Worm (Caenorhabditis elegans) whole organism, L4 larva: ENCODE measurements around the gene nhr-155.
A peak's percentile ranks its signal among the peaks of the same experiment; 100 is the strongest.

Experiments
- F10B5.3 ChIP-seq: sonication (generic microtip); optimal IDR thresholded peaks from 2 replicates; lab custom pipeline; 2016; ENCODE audit warnings: mild to moderate bottlenecking, missing genetic modification characterization, missing compliant biosample characterization
- F37D6.2 ChIP-seq: sonication (generic microtip); optimal IDR thresholded peaks from 2 replicates; lab custom pipeline; 2016; ENCODE audit warnings: mild to moderate bottlenecking, missing genetic modification characterization, missing compliant biosample characterization
- R02D3.7 ChIP-seq: fragments of 150-350 bp; sonication (generic microtip); optimal IDR thresholded peaks from 3 replicates; lab custom pipeline; 2014; ENCODE audit warnings: missing biosample characterization, missing genetic modification characterization
- Y105C5A.15 ChIP-seq: fragments of 200-800 bp; sonication (Bioruptor generic); IDR thresholded peaks from 2 replicates; pipeline ENCODE4 v1.3.6; 2022; ENCODE audit warnings: missing genetic modification characterization, missing compliant biosample characterization
- Y48G9A.11 ChIP-seq: fragments of 200-800 bp; sonication (Bioruptor generic); IDR thresholded peaks from 2 replicates; pipeline ENCODE4 v1.3.6; 2022; ENCODE audit warnings: missing genetic modification reagents, missing genetic modification characterization, missing compliant biosample characterization
- Y5F2A.4 ChIP-seq: fragments of 200-800 bp; sonication (Bioruptor generic); optimal IDR thresholded peaks from 2 replicates; lab custom pipeline; 2018; ENCODE audit warnings: mild to moderate bottlenecking, missing genetic modification characterization, missing compliant biosample characterization
- ZK337.2 ChIP-seq: fragments of 200-800 bp; sonication (Bioruptor generic); IDR thresholded peaks from 2 replicates; pipeline ENCODE4 v1.3.6; 2022; ENCODE audit warnings: missing genetic modification reagents, missing genetic modification characterization, missing compliant biosample characterization
- ZK546.5 ChIP-seq, 2 experiments: sonication (generic microtip); optimal IDR thresholded peaks; 2 replicates each; lab custom pipeline; 2017; ENCODE audit warnings: missing biosample characterization in 2 of 2, missing genetic modification characterization in 2 of 2
- aly-2 ChIP-seq: sonication (generic microtip); optimal IDR thresholded peaks from 2 replicates; lab custom pipeline; 2018; ENCODE audit warnings: missing biosample characterization, missing genetic modification characterization
- ceh-28 ChIP-seq: fragments of 150-350 bp; optimal IDR thresholded peaks from 2 replicates; lab custom pipeline; 2014; ENCODE audit warnings: missing biosample characterization, missing genetic modification reagents, missing genetic modification characterization
- ceh-62 ChIP-seq: sonication (generic microtip); optimal IDR thresholded peaks from 2 replicates; lab custom pipeline; 2017; ENCODE audit warnings: missing biosample characterization, missing genetic modification characterization
- ces-1 ChIP-seq: fragments of 150-350 bp; sonication (generic microtip); optimal IDR thresholded peaks from 4 replicates; lab custom pipeline; 2014; ENCODE audit warnings: missing biosample characterization, missing genetic modification reagents, missing genetic modification characterization
- ctbp-1 ChIP-seq: fragments of 200-800 bp; sonication (Bioruptor generic); IDR thresholded peaks from 2 replicates; pipeline ENCODE4 v1.3.6; 2022; ENCODE audit warnings: missing genetic modification reagents, missing genetic modification characterization, missing compliant biosample characterization
- daf-12 ChIP-seq: fragments of 150-350 bp; optimal IDR thresholded peaks from 2 replicates; lab custom pipeline; 2014; ENCODE audit warnings: missing biosample characterization, missing genetic modification reagents, missing genetic modification characterization
- daf-16 ChIP-seq, 3 experiments: sonication (generic microtip); optimal IDR thresholded peaks; 2 replicates each; lab custom pipeline; 2016 to 2017; ENCODE audit warnings: missing genetic modification characterization in 3 of 3, missing genetic modification reagents in 3 of 3, mild to moderate bottlenecking in 2 of 3, missing compliant biosample characterization in 2 of 3, missing biosample characterization in 1 of 3, moderate library complexity in 1 of 3
- daf-19 ChIP-seq: fragments of 200-800 bp; sonication (Bioruptor generic); conservative IDR thresholded peaks from 2 replicates; pipeline ENCODE4 v1.3.6; 2022; ENCODE audit warnings: missing genetic modification characterization, missing compliant biosample characterization
- daf-8 ChIP-seq: fragments of 200-800 bp; sonication (Bioruptor generic); IDR thresholded peaks from 2 replicates; pipeline ENCODE4 v1.3.6; 2022; ENCODE audit warnings: missing genetic modification characterization, missing compliant biosample characterization
- dmd-6 ChIP-seq: fragments of 200-800 bp; sonication (Bioruptor generic); IDR thresholded peaks from 2 replicates; pipeline ENCODE4 v1.3.6; 2022; ENCODE audit warnings: missing genetic modification reagents, missing genetic modification characterization, missing compliant biosample characterization
- dmd-8 ChIP-seq: fragments of 200-800 bp; sonication (Bioruptor generic); IDR thresholded peaks from 2 replicates; pipeline ENCODE4 v1.3.6; 2022; ENCODE audit warnings: missing genetic modification characterization, missing compliant biosample characterization
- dmd-9 ChIP-seq: fragments of 200-800 bp; sonication (Bioruptor generic); IDR thresholded peaks from 2 replicates; pipeline ENCODE4 v1.3.6; 2022; ENCODE audit warnings: missing genetic modification reagents, missing genetic modification characterization, missing compliant biosample characterization
- dpl-1 ChIP-seq: fragments of 150-350 bp; optimal IDR thresholded peaks from 2 replicates; lab custom pipeline; 2014; ENCODE audit warnings: missing biosample characterization, missing genetic modification reagents, missing genetic modification characterization
- dve-1 ChIP-seq: sonication (generic microtip); optimal IDR thresholded peaks from 2 replicates; lab custom pipeline; 2017; ENCODE audit warnings: antibody characterized with exemption, mild to moderate bottlenecking, missing genetic modification characterization, missing compliant biosample characterization; ENCODE audit not compliant: insufficient read depth
- hmg-1.1 ChIP-seq: fragments of 200-800 bp; sonication (Bioruptor generic); IDR thresholded peaks from 2 replicates; pipeline ENCODE4 v1.3.6; 2022; ENCODE audit warnings: missing genetic modification reagents, missing genetic modification characterization, missing compliant biosample characterization
- jun-1 ChIP-seq: fragments of 150-350 bp; optimal IDR thresholded peaks from 2 replicates; lab custom pipeline; 2014; ENCODE audit warnings: missing biosample characterization, missing genetic modification reagents, missing genetic modification characterization
- lim-7 ChIP-seq: fragments of 200-800 bp; sonication (Bioruptor generic); IDR thresholded peaks from 2 replicates; pipeline ENCODE4 v1.3.6; 2022; ENCODE audit warnings: missing genetic modification characterization, missing compliant biosample characterization
- lin-13 ChIP-seq: fragments of 150-350 bp; optimal IDR thresholded peaks from 2 replicates; lab custom pipeline; 2014; ENCODE audit warnings: missing biosample characterization, missing genetic modification reagents, missing genetic modification characterization
- lin-38 ChIP-seq: fragments of 200-800 bp; sonication (Bioruptor generic); IDR thresholded peaks from 2 replicates; pipeline ENCODE4 v1.3.6; 2022; ENCODE audit warnings: missing genetic modification reagents, missing genetic modification characterization, missing compliant biosample characterization
- lsy-2 ChIP-seq, 2 experiments: fragments of 150-350 bp in 1 of 2; sonication (generic microtip) in 1 of 2; optimal IDR thresholded peaks; 2 replicates each; lab custom pipeline; 2014 to 2017; ENCODE audit warnings: missing biosample characterization in 2 of 2, missing genetic modification characterization in 2 of 2
- mdl-1 ChIP-seq, 2 experiments: fragments of 150-350 bp in 1 of 2; sonication (generic microtip) in 1 of 2; optimal IDR thresholded peaks; 2 replicates each; lab custom pipeline; 2014 to 2017; ENCODE audit warnings: missing biosample characterization in 2 of 2, missing genetic modification characterization in 2 of 2
- mdt-29 ChIP-seq: fragments of 200-800 bp; sonication (Bioruptor generic); IDR thresholded peaks from 2 replicates; pipeline ENCODE4 v1.3.6; 2022; ENCODE audit warnings: missing genetic modification reagents, missing genetic modification characterization, missing compliant biosample characterization
- mep-1 ChIP-seq: fragments of 150-350 bp; sonication (generic microtip); optimal IDR thresholded peaks from 3 replicates; lab custom pipeline; 2014; ENCODE audit warnings: missing biosample characterization, missing genetic modification characterization
- mes-2 ChIP-seq: sonication (generic microtip); optimal IDR thresholded peaks from 2 replicates; lab custom pipeline; 2016; ENCODE audit warnings: missing genotype, mild to moderate bottlenecking, missing genetic modification characterization, missing compliant biosample characterization; ENCODE audit not compliant: poor library complexity, severe bottlenecking
- nhr-10 ChIP-seq: fragments of 150-350 bp; optimal IDR thresholded peaks from 2 replicates; lab custom pipeline; 2014; ENCODE audit warnings: missing biosample characterization, missing genetic modification characterization
- nhr-102 ChIP-seq: sonication (generic microtip); optimal IDR thresholded peaks from 2 replicates; lab custom pipeline; 2016; ENCODE audit warnings: mild to moderate bottlenecking, missing genetic modification characterization, moderate library complexity, missing compliant biosample characterization
- nhr-11 ChIP-seq: fragments of 150-350 bp; optimal IDR thresholded peaks from 2 replicates; lab custom pipeline; 2014; ENCODE audit warnings: missing biosample characterization, missing genetic modification characterization
- nhr-237 ChIP-seq: sonication (generic microtip); optimal IDR thresholded peaks from 2 replicates; lab custom pipeline; 2017; ENCODE audit warnings: missing biosample characterization, missing genetic modification characterization
- nhr-28 ChIP-seq: fragments of 150-350 bp; optimal IDR thresholded peaks from 2 replicates; lab custom pipeline; 2014; ENCODE audit warnings: missing biosample characterization, missing genetic modification characterization
- nhr-76 ChIP-seq: fragments of 150-350 bp; optimal IDR thresholded peaks from 2 replicates; lab custom pipeline; 2014; ENCODE audit warnings: missing biosample characterization, missing genetic modification characterization
- php-3 ChIP-seq: fragments of 200-800 bp; sonication (Bioruptor generic); IDR thresholded peaks from 2 replicates; pipeline ENCODE4 v1.3.6; 2022; ENCODE audit warnings: missing genetic modification reagents, missing genetic modification characterization, missing compliant biosample characterization
- sdz-12 ChIP-seq: fragments of 200-800 bp; sonication (Bioruptor generic); optimal IDR thresholded peaks from 2 replicates; lab custom pipeline; 2018; ENCODE audit warnings: mild to moderate bottlenecking, missing genetic modification characterization, missing compliant biosample characterization
- skn-1 ChIP-seq: fragments of 150-350 bp; optimal IDR thresholded peaks from 2 replicates; lab custom pipeline; 2014; ENCODE audit warnings: missing biosample characterization, missing genetic modification characterization
- snpc-4 ChIP-seq: fragments of 150-350 bp; optimal IDR thresholded peaks from 2 replicates; lab custom pipeline; 2014; ENCODE audit warnings: missing biosample characterization, missing genetic modification characterization
- spr-1 ChIP-seq: sonication (generic microtip); optimal IDR thresholded peaks from 2 replicates; lab custom pipeline; 2016; ENCODE audit warnings: mild to moderate bottlenecking, missing genetic modification characterization, missing compliant biosample characterization
- spr-3 ChIP-seq: fragments of 200-800 bp; sonication (Bioruptor generic); optimal IDR thresholded peaks from 2 replicates; lab custom pipeline; 2018; ENCODE audit warnings: mild to moderate bottlenecking, missing genetic modification characterization, missing compliant biosample characterization
- tra-1 ChIP-seq: fragments of 200-800 bp; sonication (Bioruptor generic); IDR thresholded peaks from 2 replicates; pipeline ENCODE4 v1.3.6; 2022; ENCODE audit warnings: missing genetic modification reagents, missing genetic modification characterization, missing compliant biosample characterization
- unc-130 ChIP-seq: sonication (generic microtip); optimal IDR thresholded peaks from 2 replicates; lab custom pipeline; 2016; ENCODE audit warnings: missing genetic modification reagents, missing genetic modification characterization, missing compliant biosample characterization
- zip-11 ChIP-seq: fragments of 200-800 bp; sonication (Bioruptor generic); IDR thresholded peaks from 2 replicates; pipeline ENCODE4 v1.3.6; 2022; ENCODE audit warnings: missing genetic modification characterization, missing compliant biosample characterization

The nhr-155 gene

DNA sequence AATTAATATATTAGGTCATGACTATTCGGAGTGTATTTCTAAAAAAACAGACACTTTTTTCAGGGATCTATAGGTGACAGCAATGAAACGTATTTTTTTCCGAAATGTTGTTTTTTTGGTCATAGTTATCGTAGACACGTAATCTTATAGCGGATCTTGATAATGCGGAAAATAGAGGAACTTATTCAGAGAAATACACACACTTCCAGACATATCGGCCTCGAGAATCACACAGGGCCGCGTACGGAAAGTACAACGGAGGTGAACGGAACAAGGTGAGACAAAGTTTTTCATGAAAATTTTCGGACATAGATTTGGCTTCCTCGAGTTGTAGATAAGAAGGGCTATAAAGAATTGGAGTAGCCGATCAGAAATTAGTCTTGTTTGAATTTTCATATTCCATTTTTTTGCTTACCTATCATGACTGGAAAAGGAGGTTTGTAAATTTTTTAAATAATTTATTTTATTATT, at the start of gene nhr-155:
nhr-155 (plus strand) TSS at position 421 of the 471 bp plus-strand sequence.
- TF ChIP-seq R02D3.7 (tag; lab: Kevin White, UChicago) = no peak
- no peak for TF ChIP-seq spr-1 (tag; lab: Kevin White, UChicago)
- TF ChIP-seq skn-1 (tag; lab: Kevin White, UChicago) = no peak
- TF ChIP-seq nhr-237 (tag; lab: Kevin White, UChicago) = no peak
- no peak for TF ChIP-seq daf-8 (GFP tag; lab: Robert Waterston, UW)
- TF ChIP-seq zip-11 (GFP tag; lab: Robert Waterston, UW) = no peak
- no peak for TF ChIP-seq unc-130 (GFP tag; lab: Kevin White, UChicago)
- no peak for TF ChIP-seq mes-2 (tag; lab: Kevin White, UChicago)
- TF ChIP-seq lin-38 (GFP tag; lab: Robert Waterston, UW) = no peak
- no peak for TF ChIP-seq spr-3 (GFP tag; lab: Kevin White, UChicago)
- TF ChIP-seq daf-19 (GFP tag; lab: Robert Waterston, UW) = no peak
- no peak for TF ChIP-seq jun-1 (tag; lab: Kevin White, UChicago)
- no peak for TF ChIP-seq ctbp-1 (GFP tag; lab: Robert Waterston, UW)
- no peak for TF ChIP-seq ceh-62 (tag; lab: Kevin White, UChicago)
- no peak for TF ChIP-seq Y5F2A.4 (GFP tag; lab: Kevin White, UChicago)
- TF ChIP-seq nhr-76 (tag; lab: Kevin White, UChicago) = no peak
- TF ChIP-seq dmd-6 (GFP tag; lab: Robert Waterston, UW) = no peak
- TF ChIP-seq nhr-11 = no peak
- no peak for TF ChIP-seq daf-16 (GFP tag; optimal IDR thresholded peaks at IDR 0.05; lab: Kevin White, UChicago)
- TF ChIP-seq daf-16 (tag; optimal IDR thresholded peaks at IDR 0.05; lab: Kevin White, UChicago) = no peak

DNA sequence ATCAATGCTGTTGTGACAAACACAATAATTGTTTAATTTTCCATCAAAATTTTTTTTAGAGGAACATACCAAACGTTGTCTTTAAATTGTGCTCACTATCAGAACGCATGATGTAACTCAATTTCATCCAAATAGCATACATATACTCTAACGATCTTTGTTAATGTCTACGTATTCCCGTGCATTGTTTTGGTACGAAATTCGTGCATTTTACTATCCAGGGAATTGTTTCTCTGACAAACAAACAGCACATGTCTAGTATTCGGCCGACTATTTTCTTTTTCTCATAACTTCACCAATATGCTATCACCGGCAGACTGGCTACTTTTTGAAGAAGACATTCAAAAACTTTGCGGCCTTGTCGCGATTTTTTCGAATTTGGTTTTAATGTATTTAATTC, 47.8 kb upstream of the nhr-155 start, which contains the start of gene str-196:
str-196 (plus strand) TSS at position 301 of the 400 bp plus-strand sequence.
- no peak for TF ChIP-seq daf-12 (tag; lab: Kevin White, UChicago)
- no peak for TF ChIP-seq tra-1 (GFP tag; lab: Robert Waterston, UW)
- TF ChIP-seq ces-1 = no peak
- no peak for TF ChIP-seq hmg-1.1 (GFP tag; lab: Robert Waterston, UW)
- no peak for TF ChIP-seq dpl-1 (GFP tag; lab: Kevin White, UChicago)
- no peak for TF ChIP-seq aly-2 (tag; lab: Kevin White, UChicago)
- no peak for TF ChIP-seq lim-7 (GFP tag; lab: Robert Waterston, UW)
- no peak for TF ChIP-seq ceh-28 (tag; lab: Kevin White, UChicago)
- no peak for TF ChIP-seq nhr-102
- TF ChIP-seq lin-13 (GFP tag; lab: Kevin White, UChicago) = no peak
- TF ChIP-seq R02D3.7 (tag; lab: Kevin White, UChicago) = no peak
- no peak for TF ChIP-seq daf-19 (GFP tag; lab: Robert Waterston, UW)
- no peak for TF ChIP-seq snpc-4 (tag; lab: Kevin White, UChicago)
- no peak for TF ChIP-seq F10B5.3
- TF ChIP-seq ZK337.2 = no peak
- no peak for TF ChIP-seq mep-1
- TF ChIP-seq mdt-29 = no peak
- no peak for TF ChIP-seq lsy-2 (tag; optimal IDR thresholded peaks at IDR 0.05; lab: Kevin White, UChicago)
- TF ChIP-seq, all 104 proteins: peak for 0

DNA sequence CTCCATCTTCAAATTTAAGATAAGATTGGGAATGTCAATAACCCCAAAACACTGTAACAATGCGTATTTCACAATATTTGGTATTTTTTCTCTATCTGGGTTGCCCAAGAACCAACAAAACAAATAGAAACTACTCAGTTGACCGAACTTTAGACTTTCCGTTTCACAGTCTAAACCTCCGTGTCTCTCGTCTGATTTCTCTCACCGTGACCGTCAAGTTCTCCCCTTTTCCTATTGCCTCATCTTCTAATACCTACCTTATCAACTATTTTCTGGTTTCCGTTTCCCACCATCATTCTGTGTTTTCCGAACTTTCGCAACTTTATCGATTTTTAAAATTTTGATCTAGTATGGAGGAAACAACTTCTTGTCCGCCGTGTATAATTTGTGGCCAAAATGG, 45.0 kb upstream of the nhr-155 start, which contains the start of gene nhr-131:
nhr-131 (plus strand) TSS at position 87 of the 400 bp plus-strand sequence.
- TF ChIP-seq lin-38 (GFP tag; lab: Robert Waterston, UW) (no peak), hmg-1.1 (GFP tag; lab: Robert Waterston, UW) (no peak), dve-1 (tag; lab: Kevin White, UChicago) (peak; percentile 71), Y48G9A.11 (no peak), unc-130 (GFP tag; lab: Kevin White, UChicago) (no peak), php-3 (GFP tag; lab: Robert Waterston, UW) (no peak), dmd-8 (no peak), aly-2 (tag; lab: Kevin White, UChicago) (no peak), ctbp-1 (GFP tag; lab: Robert Waterston, UW) (no peak), F37D6.2 (no peak), Y105C5A.15 (no peak), sdz-12 (GFP tag; lab: Kevin White, UChicago) (no peak), ZK546.5 (tag; optimal IDR thresholded peaks at IDR 0.05; lab: Kevin White, UChicago) (no peak), dmd-9 (GFP tag; lab: Robert Waterston, UW) (no peak), nhr-10 (tag; lab: Kevin White, UChicago) (no peak), nhr-102 (peak; percentile 36), tra-1 (GFP tag; lab: Robert Waterston, UW) (no peak), daf-12 (tag; lab: Kevin White, UChicago) (no peak), daf-16 (GFP tag; optimal IDR thresholded peaks at IDR 0.05; lab: Kevin White, UChicago) (no peak), daf-16 (tag; optimal IDR thresholded peaks at IDR 0.05; lab: Kevin White, UChicago) (peak; percentile 82), nhr-28 (peak; percentile 87), spr-3 (GFP tag; lab: Kevin White, UChicago) (no peak), ceh-28 (tag; lab: Kevin White, UChicago) (peak; percentile 48), mdl-1 (tag; optimal IDR thresholded peaks at IDR 0.05; lab: Kevin White, UChicago) (peak in 1 of 2 experiments; percentile 10)
